Worm (Caenorhabditis elegans): ENCODE results near the gene ugt-16.
A peak's percentile ranks its signal among the peaks of the same experiment; 100 is the strongest.

The ugt-16 gene

DNA sequence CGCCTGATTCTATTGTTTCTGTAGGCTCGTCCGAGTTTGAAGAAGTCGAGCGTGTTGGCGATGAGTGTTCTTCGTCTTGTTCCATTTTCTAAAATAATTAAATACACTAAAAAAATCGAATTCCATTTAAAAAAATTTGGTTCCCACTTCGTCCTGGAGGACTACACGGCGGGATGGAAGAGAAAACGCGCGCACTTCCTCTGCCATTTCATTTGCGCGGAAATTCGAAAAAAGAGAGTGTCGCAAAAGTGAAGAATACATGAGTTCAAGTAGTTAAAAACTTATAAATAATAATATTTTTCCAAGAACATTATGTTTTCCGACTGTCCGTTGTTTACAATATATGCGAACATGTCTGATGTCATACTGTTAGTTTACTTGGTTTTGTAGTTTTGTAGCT, 45.1 kb downstream of the ugt-16 start, which contains the start of gene T07F10.3 (continued):
- TF ChIP-seq hlh-26 (GFP tag; conservative IDR thresholded peaks at IDR 0.05) (no peak), repo-1 (tag; optimal IDR thresholded peaks at IDR 0.05) (no peak), attf-5 (GFP tag; optimal IDR thresholded peaks at IDR 0.05) (peak; percentile 23), attf-3 (GFP tag; conservative IDR thresholded peaks at IDR 0.05) (peak; percentile 75), ets-4 (GFP tag; optimal IDR thresholded peaks at IDR 0.05) (no peak), ZK185.1 (tag; optimal IDR thresholded peaks at IDR 0.05; ENCODE audit: poor library complexity, severe bottlenecking) (peak; percentile 96), mes-4 (tag; optimal IDR thresholded peaks at IDR 0.05) (no peak), C17E4.6 (GFP tag; IDR thresholded peaks at IDR 0.05) (no peak), F57A8.1 (GFP tag; optimal IDR thresholded peaks at IDR 0.05) (no peak), ceh-58 (GFP tag; IDR thresholded peaks at IDR 0.05) (no peak), F37B4.10 (GFP tag; IDR thresholded peaks at IDR 0.05) (no peak), nhr-179 (tag; optimal IDR thresholded peaks at IDR 0.05) (no peak), T07F8.4 (tag; optimal IDR thresholded peaks at IDR 0.05) (peak; percentile 56), gei-17 (GFP tag; optimal IDR thresholded peaks at IDR 0.05) (peak; percentile 3), attf-6 (GFP tag; IDR thresholded peaks at IDR 0.05) (no peak), Y67H2A.10 (GFP tag; conservative IDR thresholded peaks at IDR 0.05) (no peak), ceh-91 (GFP tag; IDR thresholded peaks at IDR 0.05) (peak; percentile 48; the same call in 1 of the 2 replicates), snpc-4 (GFP tag; optimal IDR thresholded peaks at IDR 0.05) (no peak), snpc-4 (tag; optimal IDR thresholded peaks at IDR 0.05) (peak; percentile 3 to 62 (median 58)), xnd-1 (tag; optimal IDR thresholded peaks at IDR 0.05) (peak; percentile 30), ztf-6 (GFP tag; IDR thresholded peaks at IDR 0.05) (0 out of 2 replicates have a peak, but pooled peaks have one; percentile 40), snpc-1.3 (tag; optimal IDR thresholded peaks at IDR 0.05; ENCODE audit: insufficient read depth) (peak; percentile 15), F33H1.4 (GFP tag; IDR thresholded peaks at IDR 0.05) (peak; percentile 63), egl-18 (GFP tag; IDR thresholded peaks at IDR 0.05) (no peak), chd-7 (tag; optimal IDR thresholded peaks at IDR 0.05) (peak; percentile 82), lin-40 (tag; optimal IDR thresholded peaks at IDR 0.05) (peak; percentile 84), athp-1 (tag; optimal IDR thresholded peaks at IDR 0.05) (peak; percentile 80), Y53G8AR.9 (GFP tag; conservative IDR thresholded peaks at IDR 0.05) (peak; percentile 49; the same call in 1 of the 2 replicates), egrh-3 (GFP tag; IDR thresholded peaks at IDR 0.05) (peak; percentile 25; the same call in 1 of the 2 replicates), F57C9.4 (tag; optimal IDR thresholded peaks at IDR 0.05) (peak; percentile 15), lin-35 (GFP tag; optimal IDR thresholded peaks at IDR 0.05) (peak; percentile 42 to 94 (median 52)), F10E7.11 (tag; optimal IDR thresholded peaks at IDR 0.05) (peak; percentile 76), unc-62 (GFP tag; optimal IDR thresholded peaks at IDR 0.05) (no peak), hlh-12 (tag; optimal IDR thresholded peaks at IDR 0.05) (peak; percentile 9), unc-130 (GFP tag; optimal IDR thresholded peaks at IDR 0.05) (peak; percentile 95), ccch-3 (GFP tag; optimal IDR thresholded peaks at IDR 0.05) (peak; percentile 94), Y95B8A.8 (GFP tag; IDR thresholded peaks at IDR 0.05) (no peak), cebp-1 (GFP tag; IDR thresholded peaks at IDR 0.05) (0 out of 2 replicates have a peak, but pooled peaks have one; percentile 15), cebp-1 (tag; optimal IDR thresholded peaks at IDR 0.05) (peak; percentile 49), hrde-1 (tag; optimal IDR thresholded peaks at IDR 0.05; ENCODE audit: borderline replicate concordance) (peak; percentile 36), sptf-2 (GFP tag; optimal IDR thresholded peaks at IDR 0.05) (no peak), akir-1 (GFP tag; optimal IDR thresholded peaks at IDR 0.05) (peak; percentile 55), lir-1 (GFP tag; conservative IDR thresholded peaks at IDR 0.05) (peak; percentile 80), Y53F4B.3 (GFP tag; IDR thresholded peaks at IDR 0.05) (no peak), hmg-20 (GFP tag; IDR thresholded peaks at IDR 0.05) (peak; percentile 81), rcor-1 (GFP tag; IDR thresholded peaks at IDR 0.05) (peak; percentile 79), die-1 (tag; optimal IDR thresholded peaks at IDR 0.05) (no peak), sdz-38 (tag; optimal IDR thresholded peaks at IDR 0.05) (no peak)
